Worm (Caenorhabditis elegans): ENCODE measurements around the gene F38C2.7.

Gene F38C2.7

DNA sequence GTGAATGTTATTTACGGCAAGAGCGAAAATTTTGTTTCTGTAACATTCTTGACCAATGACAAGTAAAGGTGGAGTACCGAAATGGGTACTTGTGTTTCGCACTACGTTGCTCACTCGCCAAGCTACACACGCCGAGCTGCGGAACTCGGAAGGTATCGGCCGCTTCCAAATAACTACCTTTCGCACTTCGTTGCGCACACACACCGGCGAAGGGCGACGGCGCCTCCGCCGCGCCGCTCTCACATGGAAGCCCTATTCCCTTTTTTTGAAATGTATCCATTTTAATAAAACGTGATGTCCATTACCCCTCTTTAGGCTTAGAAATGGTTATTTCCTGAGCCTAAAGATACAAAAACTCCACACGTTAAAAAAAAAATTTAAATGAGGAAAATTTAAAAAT is 29.7 kb upstream of the F38C2.7 start:
- TF ChIP-seq ceh-82 (tag; optimal IDR thresholded peaks at IDR 0.05) (no peak), elt-2 (tag; optimal IDR thresholded peaks at IDR 0.05) (no peak), snpc-4 (tag; optimal IDR thresholded peaks at IDR 0.05) (no peak), nhr-23 (tag; optimal IDR thresholded peaks at IDR 0.05) (no peak), nhr-28 (tag; optimal IDR thresholded peaks at IDR 0.05) (no peak), elt-3 (tag; optimal IDR thresholded peaks at IDR 0.05) (no peak), nhr-43 (tag; optimal IDR thresholded peaks at IDR 0.05; ENCODE audit: poor library complexity, severe bottlenecking) (no peak), nfya-1 (tag; optimal IDR thresholded peaks at IDR 0.05; ENCODE audit: insufficient read depth) (no peak), skn-1 (tag; optimal IDR thresholded peaks at IDR 0.05) (no peak), sea-2 (GFP tag; optimal IDR thresholded peaks at IDR 0.05) (no peak)

DNA sequence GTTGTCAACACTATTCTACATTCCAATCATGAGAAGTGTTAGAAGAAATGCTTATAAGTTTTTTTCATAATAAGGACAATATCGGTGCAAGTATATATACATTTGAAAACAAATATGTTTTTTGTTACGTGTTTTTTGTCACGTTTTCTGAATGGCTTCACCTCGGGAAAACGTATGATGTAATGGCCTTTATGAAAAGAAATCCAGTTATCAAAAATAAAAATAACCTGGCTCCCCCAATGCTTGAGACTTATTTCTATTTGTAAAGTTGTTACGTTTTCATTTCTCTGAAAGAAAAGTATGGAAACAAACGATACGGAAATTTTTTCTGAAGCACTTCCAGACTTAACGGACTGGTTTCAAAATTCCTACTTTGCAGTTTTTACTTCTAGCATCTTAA is 21.7 kb upstream of the F38C2.7 start, which contains the start of gene srz-72:
Gene srz-72 (plus strand): TSS at position 301 of the 400 bp plus-strand sequence.
- TF ChIP-seq elt-1 (tag; optimal IDR thresholded peaks at IDR 0.05) (no peak), lin-15B (tag; optimal IDR thresholded peaks at IDR 0.05) (no peak), tbx-2 (tag; optimal IDR thresholded peaks at IDR 0.05) (no peak), elt-3 (tag; optimal IDR thresholded peaks at IDR 0.05) (no peak), ztf-11 (tag; optimal IDR thresholded peaks at IDR 0.05) (no peak), lin-39 (tag; optimal IDR thresholded peaks at IDR 0.05) (no peak), elt-2 (tag; optimal IDR thresholded peaks at IDR 0.05) (no peak), lsy-12 (tag; optimal IDR thresholded peaks at IDR 0.05) (no peak), fkh-2 (tag; optimal IDR thresholded peaks at IDR 0.05) (no peak), pqm-1 (tag; optimal IDR thresholded peaks at IDR 0.05) (no peak), egl-5 (tag; optimal IDR thresholded peaks at IDR 0.05) (no peak), ZK546.5 (tag; optimal IDR thresholded peaks at IDR 0.05) (no peak)

DNA sequence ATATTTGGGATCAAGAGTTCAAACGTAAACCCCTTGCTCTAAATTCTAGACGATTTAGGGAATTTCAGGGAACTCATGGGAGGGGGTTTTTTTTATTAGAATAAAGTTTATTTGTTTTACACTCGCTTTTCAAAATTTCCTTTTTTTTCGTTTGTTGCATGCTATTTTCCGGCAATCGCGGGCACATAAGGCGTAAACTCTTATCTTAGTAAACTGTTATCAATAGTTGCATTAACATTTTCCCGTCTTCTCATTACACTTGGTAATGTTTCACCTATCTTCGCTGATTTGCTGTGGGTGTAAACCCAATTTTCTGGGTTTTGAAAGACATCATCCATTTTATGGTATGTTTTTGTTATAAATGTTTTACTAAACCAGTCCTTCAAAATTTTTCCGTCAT is 16.7 kb upstream of the F38C2.7 start:
- no peak for TF ChIP-seq pqm-1 (tag; optimal IDR thresholded peaks at IDR 0.05)
- TF ChIP-seq skn-1 (tag; optimal IDR thresholded peaks at IDR 0.05): no peak
- no peak for TF ChIP-seq nhr-237 (tag; optimal IDR thresholded peaks at IDR 0.05)
- TF ChIP-seq fkh-10 (GFP tag; optimal IDR thresholded peaks at IDR 0.05): no peak
- no peak for TF ChIP-seq nhr-12 (tag; optimal IDR thresholded peaks at IDR 0.05)
- TF ChIP-seq elt-2 (tag; optimal IDR thresholded peaks at IDR 0.05): peak; percentile 68
- no peak for TF ChIP-seq ztf-4 (tag; optimal IDR thresholded peaks at IDR 0.05)

DNA sequence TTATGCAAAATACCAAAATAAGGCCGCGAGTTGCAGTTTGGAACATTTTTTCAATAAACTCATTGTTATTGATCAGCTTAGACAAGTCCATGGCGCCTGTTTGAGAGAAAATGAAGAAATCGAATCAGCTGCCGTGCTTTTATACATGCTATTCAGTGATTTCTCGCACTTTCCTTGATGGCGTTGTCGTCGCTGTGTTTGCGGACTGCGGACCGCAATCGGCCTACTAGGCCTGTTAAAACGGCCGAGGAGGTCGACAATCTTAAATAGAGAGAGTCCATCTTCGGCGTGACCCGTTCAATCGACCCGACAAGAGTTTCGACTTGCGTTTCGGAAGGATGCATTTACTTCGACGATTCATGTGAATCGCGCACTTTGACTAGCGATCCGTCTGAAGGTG is 13.6 kb upstream of the F38C2.7 start, which contains the start of gene srz-75:
Gene srz-75 (minus strand): TSS at position 101 of the 400 bp plus-strand sequence.
- no peak for TF ChIP-seq elt-2 (tag; optimal IDR thresholded peaks at IDR 0.05)
- TF ChIP-seq lin-39 (tag; optimal IDR thresholded peaks at IDR 0.05): no peak
- no peak for TF ChIP-seq ztf-4 (tag; optimal IDR thresholded peaks at IDR 0.05)
- TF ChIP-seq nhr-43 (tag; optimal IDR thresholded peaks at IDR 0.05; ENCODE audit: poor library complexity, severe bottlenecking): no peak
- no peak for TF ChIP-seq egl-5 (tag; optimal IDR thresholded peaks at IDR 0.05)
- no peak for TF ChIP-seq nhr-237 (tag; optimal IDR thresholded peaks at IDR 0.05)
- TF ChIP-seq fkh-10 (GFP tag; optimal IDR thresholded peaks at IDR 0.05): no peak
- no peak for TF ChIP-seq nhr-76 (tag; optimal IDR thresholded peaks at IDR 0.05)
- no peak for TF ChIP-seq mml-1 (tag; optimal IDR thresholded peaks at IDR 0.05)
- no peak for TF ChIP-seq R02D3.7 (tag; optimal IDR thresholded peaks at IDR 0.05)
- no peak for TF ChIP-seq lsy-12 (tag; optimal IDR thresholded peaks at IDR 0.05)
- TF ChIP-seq elt-3 (tag; optimal IDR thresholded peaks at IDR 0.05): no peak
- no peak for TF ChIP-seq sea-2 (GFP tag; optimal IDR thresholded peaks at IDR 0.05)

DNA sequence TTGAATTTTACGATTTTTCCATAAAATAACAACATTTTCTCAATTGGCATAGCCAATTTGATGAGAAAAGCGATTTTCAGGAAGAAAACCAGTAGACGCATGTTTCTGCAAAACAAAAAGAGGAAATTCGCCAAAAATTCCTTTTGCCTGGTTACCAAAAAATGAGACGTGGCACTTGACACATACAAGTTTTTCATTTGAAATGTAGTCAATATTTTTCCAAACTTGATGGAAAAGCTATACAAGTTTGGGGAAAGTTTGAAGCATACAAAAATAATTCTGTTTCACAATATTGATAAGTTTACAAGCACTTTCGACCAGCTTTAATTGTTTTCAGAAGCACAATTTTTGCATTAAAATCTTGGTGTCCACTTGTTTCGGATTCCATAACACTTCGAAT is 3.4 kb upstream of the F38C2.7 start, which contains the start of gene clec-191:
Gene clec-191 (minus strand): TSS at position 101 of the 400 bp plus-strand sequence.
- no peak for TF ChIP-seq elt-1 (tag; optimal IDR thresholded peaks at IDR 0.05)
- no peak for TF ChIP-seq nhr-25 (tag; optimal IDR thresholded peaks at IDR 0.05)
- TF ChIP-seq ama-1 (optimal IDR thresholded peaks at IDR 0.05): no peak
- TF ChIP-seq unc-62 (GFP tag; optimal IDR thresholded peaks at IDR 0.05): no peak
- no peak for TF ChIP-seq egl-27 (tag; optimal IDR thresholded peaks at IDR 0.05)
- TF ChIP-seq jun-1 (tag; optimal IDR thresholded peaks at IDR 0.05): no peak

DNA sequence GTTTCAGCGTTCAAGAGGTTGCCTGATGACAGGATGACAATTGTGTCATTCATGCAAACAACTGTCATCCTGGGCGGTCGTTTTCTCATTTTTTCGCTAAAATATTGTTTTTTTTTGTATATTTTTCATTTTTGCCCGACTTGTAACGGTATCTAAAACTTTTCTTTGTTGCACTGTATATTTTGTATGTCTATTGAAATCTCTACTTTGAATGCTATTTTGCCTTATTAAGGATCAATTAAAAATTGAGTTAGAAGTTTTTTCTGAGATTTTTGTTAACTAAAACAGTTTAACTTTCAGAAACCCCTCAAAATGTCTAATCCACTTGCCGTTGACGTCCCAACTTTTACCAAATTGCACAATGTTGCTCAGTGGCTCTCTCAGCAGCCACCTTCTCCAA is 711 bp upstream of the F38C2.7 start, which contains the start of gene ccch-2:
Gene ccch-2 (plus strand): TSS at position 301 of the 400 bp plus-strand sequence.
- TF ChIP-seq lin-39 (tag; optimal IDR thresholded peaks at IDR 0.05) (no peak), fos-1 (tag; optimal IDR thresholded peaks at IDR 0.05) (no peak), nhr-237 (tag; optimal IDR thresholded peaks at IDR 0.05) (no peak), elt-2 (tag; optimal IDR thresholded peaks at IDR 0.05) (no peak), nhr-23 (tag; optimal IDR thresholded peaks at IDR 0.05) (no peak), elt-1 (tag; optimal IDR thresholded peaks at IDR 0.05) (no peak), egl-5 (tag; optimal IDR thresholded peaks at IDR 0.05) (no peak), daf-12 (tag; optimal IDR thresholded peaks at IDR 0.05) (no peak), skn-1 (tag; optimal IDR thresholded peaks at IDR 0.05) (no peak), snpc-4 (tag; optimal IDR thresholded peaks at IDR 0.05) (no peak), ceh-16 (tag; optimal IDR thresholded peaks at IDR 0.05) (no peak), mml-1 (tag; optimal IDR thresholded peaks at IDR 0.05) (no peak), nfya-1 (tag; optimal IDR thresholded peaks at IDR 0.05; ENCODE audit: insufficient read depth) (no peak), ama-1 (optimal IDR thresholded peaks at IDR 0.05) (no peak), zag-1 (tag; optimal IDR thresholded peaks at IDR 0.05) (no peak), pha-4 (tag; optimal IDR thresholded peaks at IDR 0.05) (no peak), elt-3 (tag; optimal IDR thresholded peaks at IDR 0.05) (no peak), ceh-28 (tag; optimal IDR thresholded peaks at IDR 0.05) (no peak)
